Fruit fly (Drosophila melanogaster): Measurements from ENCODE around the gene Pcp.

DNA sequence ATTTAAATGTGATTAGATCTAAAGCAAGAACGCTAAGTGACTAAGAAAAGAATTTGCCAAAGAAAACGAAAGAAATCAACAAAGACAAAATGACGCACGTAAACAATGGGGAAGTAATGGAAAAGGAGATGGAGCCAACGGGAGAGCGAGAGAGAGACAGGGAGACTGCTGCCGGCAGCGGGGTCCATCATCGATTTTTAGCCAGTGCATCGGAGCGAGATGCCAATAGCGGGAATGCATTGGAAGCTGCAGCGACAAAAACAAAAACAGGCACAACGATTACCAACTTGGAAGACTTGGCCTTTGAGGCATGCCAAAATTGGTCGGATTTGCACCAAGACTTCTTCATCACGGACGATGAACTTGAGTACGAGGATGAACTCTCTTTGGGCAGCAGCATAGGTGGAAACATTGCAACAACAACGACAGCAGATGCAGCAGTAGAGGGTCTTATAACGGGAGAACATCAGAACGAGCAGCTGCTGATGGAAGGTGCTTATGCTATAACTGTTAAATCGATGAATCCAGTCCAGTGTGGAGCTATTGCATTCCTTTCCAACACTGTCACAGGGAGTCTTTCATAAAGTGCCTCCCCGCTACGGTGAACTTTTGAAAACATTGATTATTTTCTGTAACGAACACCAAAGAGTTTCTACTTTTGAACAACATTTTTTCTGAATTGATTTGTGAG, 29.2 kb downstream of the Pcp start:
- TF ChIP-seq Sin3A (optimal IDR thresholded peaks at IDR 0.05) = no peak
- TF ChIP-seq h (optimal IDR thresholded peaks at IDR 0.05) = no peak
- TF ChIP-seq Myc (optimal IDR thresholded peaks at IDR 0.05) = no peak
- no peak for TF ChIP-seq ttk (optimal IDR thresholded peaks at IDR 0.05)

All from Kc167 (cell line).